Worm (Caenorhabditis elegans): Measurements from ENCODE around the gene gsp-1.
A peak's percentile ranks its signal among the peaks of the same experiment; 100 is the strongest.

The gsp-1 gene

DNA sequence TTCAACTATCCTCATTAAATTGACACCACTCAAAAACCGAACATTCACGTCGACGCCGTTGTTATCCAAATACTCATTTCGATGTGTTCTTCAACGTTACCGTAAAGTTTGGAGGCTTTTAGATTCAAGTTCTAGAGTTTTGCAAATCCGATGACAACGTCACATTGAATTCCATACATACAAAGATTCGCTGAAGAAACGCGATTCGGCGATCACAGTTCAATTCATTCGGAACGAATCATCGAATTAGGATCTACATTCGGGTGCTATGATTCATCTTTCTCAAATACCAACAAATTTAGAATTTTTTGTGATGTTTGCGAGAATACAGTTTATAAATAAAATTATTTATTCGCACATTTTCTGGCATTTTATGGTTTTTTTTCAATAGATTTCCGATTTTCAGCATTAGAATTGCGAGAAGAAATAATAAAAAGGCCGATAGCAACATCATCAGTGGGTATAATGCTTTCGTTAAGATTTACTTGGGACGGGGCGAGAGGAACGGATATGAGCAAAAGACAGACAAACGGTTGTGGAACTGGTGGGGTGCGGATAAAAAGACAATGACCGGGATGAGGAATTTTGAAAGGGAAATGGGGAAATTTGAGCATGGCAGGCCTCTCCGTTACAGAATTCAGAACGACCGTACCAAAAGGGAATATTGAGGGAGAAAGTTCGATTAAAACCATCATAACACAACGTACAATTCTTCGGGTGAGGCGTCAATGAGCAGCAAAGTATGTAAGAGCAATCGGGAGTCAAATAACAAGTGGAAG lies 29.8 kb downstream of the gsp-1 start:
- TF ChIP-seq mep-1 (tag; optimal IDR thresholded peaks at IDR 0.05) (peak; percentile 47), hif-1 (tag; optimal IDR thresholded peaks at IDR 0.05) (peak in 1 of 2 experiments; percentile 12), ceh-62 (tag; optimal IDR thresholded peaks at IDR 0.05) (no peak), vab-7 (GFP tag; IDR thresholded peaks at IDR 0.05) (0 out of 2 replicates have a peak, but pooled peaks have one; percentile 35), zip-11 (GFP tag; IDR thresholded peaks at IDR 0.05) (0 out of 2 replicates have a peak, but pooled peaks have one; percentile 23), tag-97 (GFP tag; IDR thresholded peaks at IDR 0.05) (no peak), egl-27 (tag; optimal IDR thresholded peaks at IDR 0.05) (no peak), zfp-2 (tag; optimal IDR thresholded peaks at IDR 0.05) (no peak), Y105C5A.15 (GFP tag; IDR thresholded peaks at IDR 0.05) (no peak), zag-1 (tag; optimal IDR thresholded peaks at IDR 0.05) (peak; percentile 36), php-3 (GFP tag; IDR thresholded peaks at IDR 0.05) (no peak), nhr-76 (tag; optimal IDR thresholded peaks at IDR 0.05) (no peak), D1046.2 (GFP tag; IDR thresholded peaks at IDR 0.05) (no peak), arid-1 (GFP tag; conservative IDR thresholded peaks at IDR 0.05) (0 out of 2 replicates have a peak, but pooled peaks have one; percentile 54), egl-43 (GFP tag; IDR thresholded peaks at IDR 0.05) (0 out of 2 replicates have a peak, but pooled peaks have one; percentile 21), unc-62 (GFP tag; optimal IDR thresholded peaks at IDR 0.05 in 1 of 2) (peak in 1 of 2 experiments; percentile 98), unc-62 (tag; optimal IDR thresholded peaks at IDR 0.05) (no peak), saeg-2 (GFP tag; IDR thresholded peaks at IDR 0.05) (peak; percentile 46; the same call in 1 of the 2 replicates), fos-1 (tag; optimal IDR thresholded peaks at IDR 0.05) (no peak), zip-2 (tag; optimal IDR thresholded peaks at IDR 0.05) (no peak), Y48G9A.11 (GFP tag; IDR thresholded peaks at IDR 0.05) (peak; percentile 26; the same call in 1 of the 2 replicates), pha-4 (GFP tag; IDR thresholded peaks at IDR 0.05) (no peak; the same call in 1 of the 2 replicates), pha-4 (tag; optimal IDR thresholded peaks at IDR 0.05) (no peak), jun-1 (tag; optimal IDR thresholded peaks at IDR 0.05) (no peak), F37D6.2 (tag; optimal IDR thresholded peaks at IDR 0.05) (peak; percentile 18), Y5F2A.4 (GFP tag; optimal IDR thresholded peaks at IDR 0.05) (peak; percentile 31), zfp-3 (GFP tag; conservative IDR thresholded peaks at IDR 0.05) (0 out of 2 replicates have a peak, but pooled peaks have one; percentile 47), sdz-12 (GFP tag; optimal IDR thresholded peaks at IDR 0.05) (peak; percentile 4), rbr-2 (tag; optimal IDR thresholded peaks at IDR 0.05) (no peak), ces-1 (GFP tag; optimal IDR thresholded peaks at IDR 0.05) (no peak), pqm-1 (tag; optimal IDR thresholded peaks at IDR 0.05) (no peak), F49E8.2 (tag; optimal IDR thresholded peaks at IDR 0.05; ENCODE audit: borderline replicate concordance) (no peak), T26A8.4 (GFP tag; IDR thresholded peaks at IDR 0.05) (peak; percentile 21; the same call in 1 of the 2 replicates), ama-1 (optimal IDR thresholded peaks at IDR 0.05) (peak; percentile 33), lim-7 (GFP tag; IDR thresholded peaks at IDR 0.05) (no peak)

DNA sequence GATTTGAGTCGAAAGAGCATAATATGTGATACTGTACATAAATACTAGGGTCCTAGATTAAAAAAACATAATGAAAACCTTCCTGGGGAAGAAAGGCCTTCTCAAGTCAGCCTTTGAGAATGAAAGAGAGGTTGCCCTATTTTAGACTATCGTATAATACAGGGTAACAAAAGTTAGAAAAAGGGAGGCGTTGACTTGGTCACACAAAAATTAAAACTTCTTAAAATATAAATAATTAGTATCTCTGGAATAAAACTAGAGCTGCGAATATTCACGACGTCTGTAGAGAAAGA lies 30.3 kb downstream of the gsp-1 start:
- TF ChIP-seq lin-39 (tag; optimal IDR thresholded peaks at IDR 0.05) = no peak
- no peak for TF ChIP-seq mdl-1 (tag; optimal IDR thresholded peaks at IDR 0.05)
- TF ChIP-seq nhr-10 (tag; optimal IDR thresholded peaks at IDR 0.05) = peak; percentile 61
- TF ChIP-seq mep-1 (tag; optimal IDR thresholded peaks at IDR 0.05) = peak; percentile 40
- no peak for TF ChIP-seq skn-1 (tag; optimal IDR thresholded peaks at IDR 0.05)
- TF ChIP-seq hmg-1.1 (GFP tag; IDR thresholded peaks at IDR 0.05) = no peak
- peak; percentile 51; the same call in 1 of the 2 replicates for TF ChIP-seq pha-4 (GFP tag; IDR thresholded peaks at IDR 0.05)
- TF ChIP-seq pha-4 (tag; optimal IDR thresholded peaks at IDR 0.05) = no peak
- TF ChIP-seq zfp-3 (GFP tag; conservative IDR thresholded peaks at IDR 0.05) = 0 out of 2 replicates have a peak, but pooled peaks have one; percentile 6
- TF ChIP-seq unc-39 (tag; optimal IDR thresholded peaks at IDR 0.05) = no peak
- no peak for TF ChIP-seq ceh-62 (tag; optimal IDR thresholded peaks at IDR 0.05)
- TF ChIP-seq dve-1 (tag; optimal IDR thresholded peaks at IDR 0.05; ENCODE audit: insufficient read depth) = peak; percentile 7
- no peak for TF ChIP-seq aha-1 (tag)
- no peak for TF ChIP-seq ztf-11 (tag; optimal IDR thresholded peaks at IDR 0.05)
- TF ChIP-seq lin-13 (GFP tag; optimal IDR thresholded peaks at IDR 0.05) = no peak
- no peak for TF ChIP-seq attf-4 (tag; optimal IDR thresholded peaks at IDR 0.05)
- TF ChIP-seq duxl-1 (tag; optimal IDR thresholded peaks at IDR 0.05; ENCODE audit: poor library complexity) = no peak
- TF ChIP-seq zip-11 (GFP tag; IDR thresholded peaks at IDR 0.05) = no peak
- peak in 1 of 2 experiments; percentile 22 for TF ChIP-seq lsy-2 (tag; optimal IDR thresholded peaks at IDR 0.05)
- TF ChIP-seq nhr-48 (tag; optimal IDR thresholded peaks at IDR 0.05) = no peak
- no peak for TF ChIP-seq zag-1 (tag; optimal IDR thresholded peaks at IDR 0.05)
- no peak for TF ChIP-seq zip-2 (tag; optimal IDR thresholded peaks at IDR 0.05)
- TF ChIP-seq unc-62 (GFP tag; optimal IDR thresholded peaks at IDR 0.05 in 1 of 2) = peak in 1 of 2 experiments; percentile 66
- TF ChIP-seq unc-62 (tag; optimal IDR thresholded peaks at IDR 0.05) = no peak
- no peak for TF ChIP-seq F44E2.7 (GFP tag; IDR thresholded peaks at IDR 0.05)

Data from whole organism, L4 larva.